Worm (Caenorhabditis elegans) whole organism, mixed stage, embryonic: ENCODE data around the gene F48E3.6.

Experiments
- M03D4.4 ChIP-seq: sonication (generic microtip); optimal IDR thresholded peaks from 2 replicates; lab custom pipeline; 2017; ENCODE audit warnings: mild to moderate bottlenecking, missing genetic modification characterization, missing compliant biosample characterization
- bed-3 ChIP-seq: fragments of 200-800 bp; sonication (Bioruptor generic); optimal IDR thresholded peaks from 3 replicates; lab custom pipeline; 2018; ENCODE audit warnings: mild to moderate bottlenecking, missing genetic modification characterization, moderate library complexity, missing compliant biosample characterization
- blmp-1 ChIP-seq: fragments of 150-350 bp; optimal IDR thresholded peaks from 2 replicates; lab custom pipeline; 2014; ENCODE audit warnings: missing biosample characterization, missing genetic modification characterization
- ceh-39 ChIP-seq: fragments of 150-350 bp; optimal IDR thresholded peaks from 2 replicates; lab custom pipeline; 2014; ENCODE audit warnings: missing biosample characterization, missing genetic modification characterization
- ceh-43 ChIP-seq: fragments of 200-800 bp; sonication (Bioruptor generic); optimal IDR thresholded peaks from 2 replicates; lab custom pipeline; 2018; ENCODE audit warnings: mild to moderate bottlenecking, missing genetic modification characterization, moderate library complexity, missing compliant biosample characterization
- ceh-83 ChIP-seq: fragments of 200-800 bp; sonication (Bioruptor generic); optimal IDR thresholded peaks from 2 replicates; lab custom pipeline; 2018; ENCODE audit warnings: mild to moderate bottlenecking, missing genetic modification characterization, missing compliant biosample characterization
- ces-1 ChIP-seq: fragments of 150-350 bp; optimal IDR thresholded peaks from 2 replicates; lab custom pipeline; 2014; ENCODE audit warnings: missing biosample characterization, missing genetic modification reagents, missing genetic modification characterization
- cnd-1 ChIP-seq: fragments of 200-800 bp; sonication (Bioruptor generic); optimal IDR thresholded peaks from 2 replicates; lab custom pipeline; 2018; ENCODE audit warnings: mild to moderate bottlenecking, missing genetic modification characterization, missing compliant biosample characterization
- drap-1 ChIP-seq: fragments of 200-800 bp; sonication (Bioruptor generic); optimal IDR thresholded peaks from 3 replicates; lab custom pipeline; 2018; ENCODE audit warnings: mild to moderate bottlenecking, missing genetic modification characterization, missing compliant biosample characterization
- elt-1 ChIP-seq: sonication (generic microtip); optimal IDR thresholded peaks from 2 replicates; lab custom pipeline; 2017; ENCODE audit warnings: missing genetic modification characterization, mild to moderate bottlenecking, missing compliant biosample characterization, antibody characterized with exemption, moderate library complexity, borderline replicate concordance; ENCODE audit not compliant: insufficient read depth
- elt-3 ChIP-seq: fragments of 150-350 bp; optimal IDR thresholded peaks from 2 replicates; lab custom pipeline; 2014; ENCODE audit warnings: missing biosample characterization, missing genetic modification characterization
- flh-1 ChIP-seq: fragments of 200-800 bp; sonication (Bioruptor generic); optimal IDR thresholded peaks from 2 replicates; lab custom pipeline; 2018; ENCODE audit warnings: mild to moderate bottlenecking, missing genetic modification characterization, moderate library complexity, missing compliant biosample characterization
- ham-2 ChIP-seq: fragments of 200-800 bp; sonication (Bioruptor generic); optimal IDR thresholded peaks from 2 replicates; lab custom pipeline; 2018; ENCODE audit warnings: mild to moderate bottlenecking, missing genetic modification characterization, missing compliant biosample characterization
- hlh-1 ChIP-seq: fragments of 150-350 bp; optimal IDR thresholded peaks from 2 replicates; lab custom pipeline; 2014; ENCODE audit warnings: missing biosample characterization, missing genetic modification reagents, missing genetic modification characterization
- lin-13 ChIP-seq: fragments of 150-350 bp; optimal IDR thresholded peaks from 2 replicates; lab custom pipeline; 2014; ENCODE audit warnings: missing biosample characterization, missing genetic modification characterization
- lin-32 ChIP-seq: fragments of 200-800 bp; sonication (Bioruptor generic); optimal IDR thresholded peaks from 2 replicates; lab custom pipeline; 2018; ENCODE audit warnings: mild to moderate bottlenecking, missing genetic modification characterization, missing compliant biosample characterization
- lsy-2 ChIP-seq: fragments of 150-350 bp; optimal IDR thresholded peaks from 2 replicates; lab custom pipeline; 2014; ENCODE audit warnings: missing biosample characterization, missing genetic modification characterization
- mab-5 ChIP-seq: fragments of 150-350 bp; optimal IDR thresholded peaks from 2 replicates; lab custom pipeline; 2014; ENCODE audit warnings: missing biosample characterization, missing genetic modification characterization
- mep-1 ChIP-seq: fragments of 150-350 bp; optimal IDR thresholded peaks from 2 replicates; lab custom pipeline; 2017; ENCODE audit warnings: missing biosample characterization, missing genetic modification reagents, missing genetic modification characterization, inconsistent platforms
- mls-2 ChIP-seq: sonication (generic microtip); optimal IDR thresholded peaks from 2 replicates; lab custom pipeline; 2016; ENCODE audit warnings: mild to moderate bottlenecking, missing genetic modification characterization, moderate library complexity, missing compliant biosample characterization
- nhr-12 ChIP-seq: fragments of 150-350 bp; optimal IDR thresholded peaks from 2 replicates; lab custom pipeline; 2014; ENCODE audit warnings: missing biosample characterization, missing genetic modification characterization
- nhr-2 ChIP-seq: fragments of 150-350 bp; optimal IDR thresholded peaks from 2 replicates; lab custom pipeline; 2014; ENCODE audit warnings: missing biosample characterization, missing genetic modification characterization
- nhr-237 ChIP-seq: fragments of 150-350 bp; optimal IDR thresholded peaks from 2 replicates; lab custom pipeline; 2014; ENCODE audit warnings: missing biosample characterization, missing genetic modification characterization
- nhr-28 ChIP-seq: fragments of 150-350 bp; optimal IDR thresholded peaks from 2 replicates; lab custom pipeline; 2014; ENCODE audit warnings: missing biosample characterization, missing genetic modification characterization
- nhr-76 ChIP-seq: sonication (generic microtip); optimal IDR thresholded peaks from 2 replicates; lab custom pipeline; 2017; ENCODE audit warnings: missing biosample characterization, missing genetic modification characterization
- pha-4 ChIP-seq: fragments of 150-350 bp; optimal IDR thresholded peaks from 2 replicates; lab custom pipeline; 2018; ENCODE audit warnings: missing biosample characterization, missing genetic modification reagents, missing genetic modification characterization
- sem-2 ChIP-seq: fragments of 200-800 bp; sonication (Bioruptor generic); optimal IDR thresholded peaks from 2 replicates; lab custom pipeline; 2018; ENCODE audit warnings: mild to moderate bottlenecking, missing genetic modification characterization, missing compliant biosample characterization
- snpc-4 ChIP-seq: fragments of 150-350 bp; optimal IDR thresholded peaks from 2 replicates; lab custom pipeline; 2014; ENCODE audit warnings: missing biosample characterization, missing genetic modification characterization
- sptf-1 ChIP-seq: sonication (generic microtip); optimal IDR thresholded peaks from 2 replicates; lab custom pipeline; 2017; ENCODE audit warnings: mild to moderate bottlenecking, missing genetic modification characterization, moderate library complexity, missing compliant biosample characterization
- tbx-8 ChIP-seq: fragments of 200-800 bp; sonication (Bioruptor generic); optimal IDR thresholded peaks from 2 replicates; lab custom pipeline; 2018; ENCODE audit warnings: mild to moderate bottlenecking, missing genetic modification characterization, moderate library complexity, missing compliant biosample characterization
- unc-120 ChIP-seq: sonication (generic microtip); optimal IDR thresholded peaks from 2 replicates; lab custom pipeline; 2017; ENCODE audit warnings: missing genetic modification characterization, missing compliant biosample characterization; ENCODE audit not compliant: poor library complexity, severe bottlenecking
- unc-39 ChIP-seq: fragments of 150-350 bp; optimal IDR thresholded peaks from 2 replicates; lab custom pipeline; 2014; ENCODE audit warnings: missing biosample characterization, missing genetic modification characterization
- unc-62 ChIP-seq: fragments of 150-350 bp; optimal IDR thresholded peaks from 2 replicates; lab custom pipeline; 2014; ENCODE audit warnings: missing biosample characterization, missing genetic modification reagents, missing genetic modification characterization
- zip-8 ChIP-seq: fragments of 150-350 bp; optimal IDR thresholded peaks from 2 replicates; lab custom pipeline; 2014; ENCODE audit warnings: missing biosample characterization, missing genetic modification characterization
- ztf-11 ChIP-seq: fragments of 150-350 bp; optimal IDR thresholded peaks from 2 replicates; lab custom pipeline; 2014; ENCODE audit warnings: missing biosample characterization, missing genetic modification characterization

The F48E3.6 gene

DNA sequence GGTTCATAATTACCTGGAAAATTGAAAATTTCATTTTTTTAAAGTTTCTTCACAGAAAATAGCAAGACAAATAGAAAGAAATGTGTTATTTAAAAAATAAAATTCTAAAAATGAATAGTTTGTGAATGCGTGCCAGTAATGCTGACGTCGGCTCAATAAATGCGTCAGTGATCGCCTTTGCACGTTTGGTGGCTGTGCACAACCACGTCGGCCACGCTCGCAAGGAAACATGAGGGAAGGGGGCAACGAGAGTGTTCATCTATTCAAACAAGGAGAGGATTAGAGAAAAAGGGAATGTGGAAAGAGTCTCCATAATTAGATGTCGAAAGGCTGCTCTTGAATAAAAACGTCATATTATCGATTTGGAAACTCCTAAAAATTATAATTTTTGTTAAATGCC is 1.7 kb downstream of the F48E3.6 start, which contains the start of gene uggt-1:
Gene uggt-1, minus strand, starts transcription at position 13 of the 400 bp plus-strand sequence.
- TF ChIP-seq ceh-43 (GFP tag; lab: Kevin White, UChicago) (peak; percentile 19), blmp-1 (tag; lab: Kevin White, UChicago) (no peak), nhr-28 (no peak), ztf-11 (tag; lab: Kevin White, UChicago) (no peak), ham-2 (GFP tag; lab: Kevin White, UChicago) (no peak), nhr-2 (tag; lab: Kevin White, UChicago) (no peak), ceh-83 (GFP tag; lab: Kevin White, UChicago) (peak; percentile 48), lin-32 (no peak), mab-5 (tag; lab: Kevin White, UChicago) (no peak), ces-1 (peak; percentile 95), elt-3 (no peak), snpc-4 (tag; lab: Kevin White, UChicago) (no peak), mep-1 (peak; percentile 92), ceh-39 (tag; lab: Kevin White, UChicago) (peak; percentile 36), bed-3 (GFP tag; lab: Kevin White, UChicago) (no peak), sem-2 (GFP tag; lab: Kevin White, UChicago) (no peak), zip-8 (tag; lab: Kevin White, UChicago) (peak; percentile 1), M03D4.4 (tag; lab: Kevin White, UChicago) (peak; percentile 59), tbx-8 (GFP tag; lab: Kevin White, UChicago) (peak; percentile 28), nhr-76 (tag; lab: Kevin White, UChicago) (no peak), cnd-1 (peak; percentile 75), mls-2 (tag; lab: Kevin White, UChicago) (no peak), nhr-237 (peak; percentile 40), unc-62 (GFP tag; lab: Kevin White, UChicago) (no peak), elt-1 (tag; lab: Kevin White, UChicago) (no peak), lin-13 (tag; lab: Kevin White, UChicago) (peak; percentile 90), unc-39 (tag; lab: Kevin White, UChicago) (no peak), pha-4 (tag; lab: Kevin White, UChicago) (peak; percentile 62), flh-1 (GFP tag; lab: Kevin White, UChicago) (peak; percentile 13), unc-120 (peak; percentile 55), sptf-1 (tag; lab: Kevin White, UChicago) (no peak), drap-1 (peak; percentile 45), lsy-2 (tag; lab: Kevin White, UChicago) (peak; percentile 77), hlh-1 (peak; percentile 37), nhr-12 (tag; lab: Kevin White, UChicago) (no peak)
- TF ChIP-seq, all 35 proteins: peak for 17

ce11 chrX:7495491-7495890 is 7.2 kb downstream of the F48E3.6 start, which contains the start of gene try-14:
try-14 (minus strand) TSS chrX:7495591.
- TF ChIP-seq bed-3 (GFP tag; lab: Kevin White, UChicago) (no peak), unc-39 (tag; lab: Kevin White, UChicago) (no peak), cnd-1 (no peak), M03D4.4 (tag; lab: Kevin White, UChicago) (no peak), drap-1 (no peak), unc-62 (GFP tag; lab: Kevin White, UChicago) (no peak), mls-2 (tag; lab: Kevin White, UChicago) (no peak), elt-3 (no peak), mab-5 (tag; lab: Kevin White, UChicago) (no peak), pha-4 (tag; lab: Kevin White, UChicago) (no peak)
- TF ChIP-seq, all 35 proteins: peak for 0

DNA sequence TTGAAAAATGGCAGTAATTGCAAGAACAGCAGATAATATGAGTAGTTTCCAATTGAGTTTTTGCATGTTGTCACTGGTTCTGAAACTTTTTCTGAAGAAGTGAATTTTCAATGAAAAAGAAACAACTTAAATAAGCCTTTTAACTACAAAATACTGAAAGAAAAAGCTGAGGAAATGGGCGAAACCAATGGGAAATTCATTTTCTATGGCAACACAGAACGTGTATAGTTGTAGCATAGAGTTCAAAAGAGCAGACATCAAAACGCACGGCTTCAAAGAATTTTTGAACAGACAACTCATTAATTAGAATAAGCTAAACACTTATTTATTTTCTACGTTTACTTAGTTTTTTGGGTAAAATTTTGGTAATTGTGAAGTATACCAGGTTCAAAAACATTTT is 9.7 kb downstream of the F48E3.6 start, which contains the start of gene F48E3.2:
Gene F48E3.2, minus strand, starts transcription at position 101 of the 400 bp plus-strand sequence.
- TF ChIP-seq nhr-12 (tag; lab: Kevin White, UChicago) (no peak), ceh-39 (tag; lab: Kevin White, UChicago) (no peak), ceh-83 (GFP tag; lab: Kevin White, UChicago) (no peak), zip-8 (tag; lab: Kevin White, UChicago) (no peak), unc-120 (no peak), cnd-1 (no peak)

DNA sequence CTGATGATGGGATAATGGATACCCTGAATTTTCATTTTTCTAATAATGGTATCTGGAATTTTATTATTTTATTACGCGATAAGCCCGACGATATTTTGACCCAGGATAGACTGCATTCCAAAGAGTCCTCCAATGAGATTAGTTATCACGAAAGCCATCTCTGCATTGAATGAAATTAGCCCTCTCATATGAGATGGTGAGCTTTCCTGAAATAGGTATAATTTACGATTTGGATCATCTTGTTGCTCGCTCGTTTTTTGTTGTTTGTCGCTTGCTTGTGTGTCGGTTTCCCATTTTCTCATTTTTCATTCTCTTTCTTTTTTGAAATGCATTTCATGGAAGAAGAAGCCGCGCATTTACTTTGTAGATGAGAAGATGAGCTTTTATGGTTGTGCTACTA is 11.2 kb downstream of the F48E3.6 start:
- TF ChIP-seq sem-2 (GFP tag; lab: Kevin White, UChicago) (no peak), pha-4 (tag; lab: Kevin White, UChicago) (no peak), ceh-83 (GFP tag; lab: Kevin White, UChicago) (no peak), cnd-1 (no peak), nhr-2 (tag; lab: Kevin White, UChicago) (no peak), lsy-2 (tag; lab: Kevin White, UChicago) (no peak), lin-13 (tag; lab: Kevin White, UChicago) (no peak)
- TF ChIP-seq, all 35 proteins: peak for 0
